Worm (Caenorhabditis elegans) whole organism, L4 larva: ENCODE data around the gene clec-153.

ENCODE experiments used
- F10B5.3 ChIP-seq: sonication (generic microtip); optimal IDR thresholded peaks from 2 replicates; lab custom pipeline; 2016; ENCODE audit warnings: mild to moderate bottlenecking, missing genetic modification characterization, missing compliant biosample characterization
- F37D6.2 ChIP-seq: sonication (generic microtip); optimal IDR thresholded peaks from 2 replicates; lab custom pipeline; 2016; ENCODE audit warnings: mild to moderate bottlenecking, missing genetic modification characterization, missing compliant biosample characterization
- Y105C5A.15 ChIP-seq: fragments of 200-800 bp; sonication (Bioruptor generic); IDR thresholded peaks from 2 replicates; pipeline ENCODE4 v1.3.6; 2022; ENCODE audit warnings: missing genetic modification characterization, missing compliant biosample characterization
- Y5F2A.4 ChIP-seq: fragments of 200-800 bp; sonication (Bioruptor generic); optimal IDR thresholded peaks from 2 replicates; lab custom pipeline; 2018; ENCODE audit warnings: mild to moderate bottlenecking, missing genetic modification characterization, missing compliant biosample characterization
- Y75B8A.6 ChIP-seq: fragments of 200-800 bp; sonication (Bioruptor generic); IDR thresholded peaks from 2 replicates; pipeline ENCODE4 v1.3.6; 2022; ENCODE audit warnings: missing genetic modification reagents, missing genetic modification characterization, missing compliant biosample characterization
- ZK337.2 ChIP-seq: fragments of 200-800 bp; sonication (Bioruptor generic); IDR thresholded peaks from 2 replicates; pipeline ENCODE4 v1.3.6; 2022; ENCODE audit warnings: missing genetic modification reagents, missing genetic modification characterization, missing compliant biosample characterization
- aha-1 ChIP-seq: fragments of 150-350 bp; peaks from one replicate; lab custom pipeline; 2014; ENCODE audit warnings: missing biosample characterization, missing genetic modification characterization
- aly-2 ChIP-seq: sonication (generic microtip); optimal IDR thresholded peaks from 2 replicates; lab custom pipeline; 2018; ENCODE audit warnings: missing biosample characterization, missing genetic modification characterization
- ceh-32 ChIP-seq: sonication (generic microtip); optimal IDR thresholded peaks from 2 replicates; lab custom pipeline; 2016; ENCODE audit warnings: mild to moderate bottlenecking, missing genetic modification characterization, missing compliant biosample characterization; ENCODE audit not compliant: poor library complexity
- ces-1 ChIP-seq: fragments of 150-350 bp; sonication (generic microtip); optimal IDR thresholded peaks from 4 replicates; lab custom pipeline; 2014; ENCODE audit warnings: missing biosample characterization, missing genetic modification reagents, missing genetic modification characterization
- ctbp-1 ChIP-seq: fragments of 200-800 bp; sonication (Bioruptor generic); IDR thresholded peaks from 2 replicates; pipeline ENCODE4 v1.3.6; 2022; ENCODE audit warnings: missing genetic modification reagents, missing genetic modification characterization, missing compliant biosample characterization
- dmd-6 ChIP-seq: fragments of 200-800 bp; sonication (Bioruptor generic); IDR thresholded peaks from 2 replicates; pipeline ENCODE4 v1.3.6; 2022; ENCODE audit warnings: missing genetic modification reagents, missing genetic modification characterization, missing compliant biosample characterization
- egl-43 ChIP-seq: fragments of 200-800 bp; sonication (Bioruptor generic); IDR thresholded peaks from 2 replicates; pipeline ENCODE4 v1.3.6; 2022; ENCODE audit warnings: missing genetic modification reagents, missing genetic modification characterization, missing compliant biosample characterization
- fkh-10 ChIP-seq: fragments of 150-350 bp; optimal IDR thresholded peaks from 2 replicates; lab custom pipeline; 2014; ENCODE audit warnings: missing biosample characterization, missing genetic modification reagents, missing genetic modification characterization
- fos-1 ChIP-seq: fragments of 150-350 bp; optimal IDR thresholded peaks from 2 replicates; lab custom pipeline; 2014; ENCODE audit warnings: missing biosample characterization, missing genetic modification characterization
- gei-8 ChIP-seq: fragments of 200-800 bp; sonication (Bioruptor generic); optimal IDR thresholded peaks from 2 replicates; lab custom pipeline; 2018; ENCODE audit warnings: mild to moderate bottlenecking, missing genetic modification characterization, missing compliant biosample characterization
- hif-1 ChIP-seq, 2 experiments: sonication (generic microtip); optimal IDR thresholded peaks; 2 replicates each; lab custom pipeline; 2016 to 2017; ENCODE audit warnings: missing compliant biosample characterization in 2 of 2, missing genetic modification characterization in 2 of 2, missing genetic modification reagents in 2 of 2, missing genotype in 2 of 2, mild to moderate bottlenecking in 1 of 2
- hlh-30 ChIP-seq: sonication (generic microtip); optimal IDR thresholded peaks from 2 replicates; lab custom pipeline; 2017; ENCODE audit warnings: antibody characterized with exemption, mild to moderate bottlenecking, missing genetic modification characterization, missing compliant biosample characterization; ENCODE audit not compliant: insufficient read depth
- lim-7 ChIP-seq: fragments of 200-800 bp; sonication (Bioruptor generic); IDR thresholded peaks from 2 replicates; pipeline ENCODE4 v1.3.6; 2022; ENCODE audit warnings: missing genetic modification characterization, missing compliant biosample characterization
- lsy-2 ChIP-seq, 2 experiments: fragments of 150-350 bp in 1 of 2; sonication (generic microtip) in 1 of 2; optimal IDR thresholded peaks; 2 replicates each; lab custom pipeline; 2014 to 2017; ENCODE audit warnings: missing biosample characterization in 2 of 2, missing genetic modification characterization in 2 of 2
- mep-1 ChIP-seq: fragments of 150-350 bp; sonication (generic microtip); optimal IDR thresholded peaks from 3 replicates; lab custom pipeline; 2014; ENCODE audit warnings: missing biosample characterization, missing genetic modification characterization
- nhr-102 ChIP-seq: sonication (generic microtip); optimal IDR thresholded peaks from 2 replicates; lab custom pipeline; 2016; ENCODE audit warnings: mild to moderate bottlenecking, missing genetic modification characterization, moderate library complexity, missing compliant biosample characterization
- nhr-111 ChIP-seq: fragments of 200-800 bp; sonication (Bioruptor generic); optimal IDR thresholded peaks from 2 replicates; lab custom pipeline; 2018; ENCODE audit warnings: mild to moderate bottlenecking, missing genetic modification characterization, missing compliant biosample characterization
- nhr-28 ChIP-seq: fragments of 150-350 bp; optimal IDR thresholded peaks from 2 replicates; lab custom pipeline; 2014; ENCODE audit warnings: missing biosample characterization, missing genetic modification characterization
- nhr-41 ChIP-seq: fragments of 200-800 bp; sonication (Bioruptor generic); IDR thresholded peaks from 2 replicates; pipeline ENCODE4 v1.3.6; 2022; ENCODE audit warnings: missing genetic modification reagents, missing genetic modification characterization, missing compliant biosample characterization
- nhr-42 ChIP-seq: fragments of 200-800 bp; sonication (Bioruptor generic); IDR thresholded peaks from 2 replicates; pipeline ENCODE4 v1.3.6; 2022; ENCODE audit warnings: missing genetic modification characterization, missing compliant biosample characterization
- nhr-48 ChIP-seq: sonication (generic microtip); optimal IDR thresholded peaks from 2 replicates; lab custom pipeline; 2016; ENCODE audit warnings: mild to moderate bottlenecking, missing genetic modification characterization, missing compliant biosample characterization
- nhr-76 ChIP-seq: fragments of 150-350 bp; optimal IDR thresholded peaks from 2 replicates; lab custom pipeline; 2014; ENCODE audit warnings: missing biosample characterization, missing genetic modification characterization
- nhr-77 ChIP-seq: fragments of 150-350 bp; optimal IDR thresholded peaks from 2 replicates; lab custom pipeline; 2014; ENCODE audit warnings: missing biosample characterization, missing genetic modification characterization
- pha-4 ChIP-seq, 2 experiments: fragments of 150-350 bp in 1 of 2; fragments of 200-800 bp in 1 of 2; sonication (Bioruptor generic) in 1 of 2; IDR thresholded peaks in 1 of 2; optimal IDR thresholded peaks in 1 of 2; 2 replicates each; pipeline versions ENCODE4 v1.3.6 to Lab custom; 2014 to 2022; ENCODE audit warnings: missing genetic modification characterization in 2 of 2, missing genetic modification reagents in 2 of 2, missing biosample characterization in 1 of 2, missing compliant biosample characterization in 1 of 2
- pqm-1 ChIP-seq: sonication (generic microtip); optimal IDR thresholded peaks from 2 replicates; lab custom pipeline; 2017; ENCODE audit warnings: missing biosample characterization, missing genetic modification characterization
- rbr-2 ChIP-seq: sonication (generic microtip); optimal IDR thresholded peaks from 2 replicates; lab custom pipeline; 2016; ENCODE audit warnings: missing genotype, missing genetic modification characterization, missing compliant biosample characterization
- tra-1 ChIP-seq: fragments of 200-800 bp; sonication (Bioruptor generic); IDR thresholded peaks from 2 replicates; pipeline ENCODE4 v1.3.6; 2022; ENCODE audit warnings: missing genetic modification reagents, missing genetic modification characterization, missing compliant biosample characterization
- unc-62 ChIP-seq, 3 experiments: fragments of 150-350 bp in 1 of 3; sonication (generic microtip); optimal IDR thresholded peaks in 2 of 3; peaks in 1 of 3; 1 replicate in 1 of 3; 2 replicates in 2 of 3; lab custom pipeline; 2014 to 2017; ENCODE audit warnings: missing biosample characterization in 3 of 3, missing genetic modification characterization in 3 of 3, missing genetic modification reagents in 3 of 3, missing genotype in 1 of 3
- zfp-2 ChIP-seq: sonication (generic microtip); optimal IDR thresholded peaks from 2 replicates; lab custom pipeline; 2016; ENCODE audit warnings: mild to moderate bottlenecking, missing genetic modification characterization, missing compliant biosample characterization

The clec-153 gene

ce11 chrIII:4656415-4656814, 21.4 kb downstream of the clec-153 start (continued):
- TF ChIP-seq tra-1 (GFP tag; lab: Robert Waterston, UW) (no peak), pqm-1 (tag; lab: Kevin White, UChicago) (no peak), pha-4 (GFP tag; IDR thresholded peaks at IDR 0.05; lab: Robert Waterston, UW) (no peak; the same call in 1 of the 2 replicates), pha-4 (tag; optimal IDR thresholded peaks at IDR 0.05; lab: Kevin White, UChicago) (no peak), nhr-111 (GFP tag; lab: Kevin White, UChicago) (no peak), nhr-102 (tag; lab: Kevin White, UChicago) (no peak), zfp-2 (no peak), nhr-41 (GFP tag; lab: Robert Waterston, UW) (no peak), F10B5.3 (tag; lab: Kevin White, UChicago) (no peak), fos-1 (tag; lab: Kevin White, UChicago) (no peak), gei-8 (no peak)

- TF ChIP-seq ces-1 (GFP tag; lab: Kevin White, UChicago) (peak; percentile 90), ZK337.2 (GFP tag; lab: Robert Waterston, UW) (no peak)
Observed at ce11 chrIII:4657386-4657785, 22.3 kb downstream of the clec-153 start.

ce11 chrIII:4658384-4658844, 23.4 kb downstream of the clec-153 start, which contains the start of gene cdka-1:
Gene cdka-1, plus strand, starts transcription at chrIII:4658794.
- TF ChIP-seq mep-1 (tag; lab: Kevin White, UChicago), result peak; percentile 15
- TF ChIP-seq hif-1 (tag; optimal IDR thresholded peaks at IDR 0.05; lab: Kevin White, UChicago), result no peak
- TF ChIP-seq nhr-41 (GFP tag; lab: Robert Waterston, UW), result no peak
- 0 out of 2 replicates have a peak, but pooled peaks have one; percentile 31 for TF ChIP-seq ctbp-1 (GFP tag; lab: Robert Waterston, UW)
- no peak for TF ChIP-seq nhr-28
- no peak for TF ChIP-seq lim-7 (GFP tag; lab: Robert Waterston, UW)
- TF ChIP-seq rbr-2 (tag; lab: Kevin White, UChicago), result peak; percentile 12
- TF ChIP-seq aly-2, result no peak
- TF ChIP-seq ces-1 (GFP tag; lab: Kevin White, UChicago), result peak; percentile 81
- TF ChIP-seq fkh-10 (GFP tag; lab: Kevin White, UChicago), result no peak
- peak; percentile 13 for TF ChIP-seq F37D6.2 (tag; lab: Kevin White, UChicago)
- peak; percentile 9 for TF ChIP-seq hlh-30 (tag; lab: Kevin White, UChicago)
- TF ChIP-seq lsy-2 (tag; optimal IDR thresholded peaks at IDR 0.05; lab: Kevin White, UChicago), result peak in 1 of 2 experiments; percentile 35

ce11 chrIII:4659426-4659825, 24.4 kb downstream of the clec-153 start:
- TF ChIP-seq nhr-77 (tag; lab: Kevin White, UChicago) (no peak), unc-62 (GFP tag; optimal IDR thresholded peaks at IDR 0.05 in 1 of 2; lab: Kevin White, UChicago) (peak in 1 of 2 experiments; percentile 65), unc-62 (tag; optimal IDR thresholded peaks at IDR 0.05; lab: Kevin White, UChicago) (no peak), dmd-6 (GFP tag; lab: Robert Waterston, UW) (no peak), aha-1 (tag; lab: Kevin White, UChicago) (peak; percentile 98), Y75B8A.6 (GFP tag; lab: Robert Waterston, UW) (no peak), Y105C5A.15 (GFP tag; lab: Robert Waterston, UW) (no peak), rbr-2 (tag; lab: Kevin White, UChicago) (no peak), ceh-32 (no peak), nhr-48 (no peak), nhr-76 (tag; lab: Kevin White, UChicago) (no peak), nhr-42 (GFP tag; lab: Robert Waterston, UW) (no peak), egl-43 (no peak), Y5F2A.4 (GFP tag; lab: Kevin White, UChicago) (no peak)
